Worm (Caenorhabditis elegans): ENCODE data around the gene fbxa-43.

DNA sequence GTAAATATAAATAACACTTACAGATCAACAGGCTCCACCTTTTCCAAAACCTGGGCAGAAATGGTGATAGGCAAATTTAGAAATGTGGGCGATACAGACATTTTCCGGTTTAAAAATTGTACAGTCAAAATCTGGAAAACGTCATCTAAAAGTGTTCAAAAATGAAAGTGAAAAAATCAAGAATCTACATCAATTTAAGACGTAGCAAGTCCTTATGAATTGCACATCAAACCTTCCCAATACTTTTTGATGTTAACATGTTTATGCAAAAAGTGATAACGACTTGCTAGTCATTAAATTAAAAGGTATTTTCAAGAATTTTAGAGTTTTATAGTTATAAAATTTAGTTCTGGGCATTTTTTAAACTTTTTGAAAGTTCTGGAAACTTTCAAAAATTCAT, 7.4 kb downstream of the fbxa-43 start, which contains the start of gene fbxa-7:
- TF ChIP-seq attf-5 (GFP tag; optimal IDR thresholded peaks at IDR 0.05) (no peak), attf-6 (GFP tag; IDR thresholded peaks at IDR 0.05) (no peak), nfya-1 (tag; optimal IDR thresholded peaks at IDR 0.05; ENCODE audit: borderline replicate concordance, insufficient read depth) (no peak), tbp1 (GFP tag; optimal IDR thresholded peaks at IDR 0.05) (no peak), B0019.2 (GFP tag; conservative IDR thresholded peaks at IDR 0.05) (no peak)

All from whole organism, young adult.